Worm (Caenorhabditis elegans) whole organism, L3 larva: Measurements from ENCODE around the gene sshk-1.

Source experiments
- aly-2 ChIP-seq: fragments of 150-350 bp; optimal IDR thresholded peaks from 2 replicates; lab custom pipeline; 2014; ENCODE audit warnings: missing biosample characterization, missing genetic modification characterization
- ama-1 ChIP-seq: fragments of 150-350 bp; optimal IDR thresholded peaks from 2 replicates; lab custom pipeline; 2018
- ceh-82 ChIP-seq: fragments of 150-350 bp; optimal IDR thresholded peaks from 2 replicates; lab custom pipeline; 2014; ENCODE audit warnings: missing biosample characterization, missing genetic modification characterization
- ceh-9 ChIP-seq: sonication (generic microtip); optimal IDR thresholded peaks from 2 replicates; lab custom pipeline; 2018; ENCODE audit warnings: missing biosample characterization, missing genetic modification characterization
- elt-1 ChIP-seq: fragments of 150-350 bp; optimal IDR thresholded peaks from 2 replicates; lab custom pipeline; 2014; ENCODE audit warnings: missing biosample characterization, missing genetic modification characterization
- elt-2 ChIP-seq: sonication (generic microtip); optimal IDR thresholded peaks from 2 replicates; lab custom pipeline; 2016; ENCODE audit warnings: missing genetic modification reagents, mild to moderate bottlenecking, missing genetic modification characterization, missing compliant biosample characterization
- elt-3 ChIP-seq, 3 experiments: fragments of 150-350 bp in 1 of 3; sonication (generic microtip) in 2 of 3; optimal IDR thresholded peaks; 2 replicates in 2 of 3; 4 replicates in 1 of 3; lab custom pipeline; 2014 to 2017; ENCODE audit warnings: missing biosample characterization in 3 of 3, missing genetic modification characterization in 3 of 3
- nhr-76 ChIP-seq: fragments of 150-350 bp; sonication (generic microtip); optimal IDR thresholded peaks from 5 replicates; lab custom pipeline; 2014; ENCODE audit warnings: missing biosample characterization, missing genetic modification characterization
- pqm-1 ChIP-seq: fragments of 150-350 bp; optimal IDR thresholded peaks from 2 replicates; lab custom pipeline; 2017; ENCODE audit warnings: missing biosample characterization, missing genetic modification characterization, inconsistent platforms
- skn-1 ChIP-seq: fragments of 150-350 bp; optimal IDR thresholded peaks from 2 replicates; lab custom pipeline; 2014; ENCODE audit warnings: missing biosample characterization, missing genetic modification characterization
- ztf-11 ChIP-seq: fragments of 150-350 bp; optimal IDR thresholded peaks from 2 replicates; lab custom pipeline; 2014; ENCODE audit warnings: missing biosample characterization, missing genetic modification characterization

ce11 chrV:20814424-20814823, 1.5 kb upstream of the sshk-1 start, which contains the start of gene Y44A6D.7:
- TF ChIP-seq skn-1 (tag; lab: Kevin White, UChicago) (no peak), ceh-82 (tag; lab: Kevin White, UChicago) (no peak), pqm-1 (no peak), elt-3 (tag; optimal IDR thresholded peaks at IDR 0.05; lab: Kevin White, UChicago) (no peak), elt-1 (tag; lab: Kevin White, UChicago) (no peak), ceh-9 (no peak), aly-2 (tag; lab: Kevin White, UChicago) (no peak), ama-1 (no peak), elt-2 (tag; lab: Kevin White, UChicago) (no peak), nhr-76 (tag; lab: Kevin White, UChicago) (no peak), ztf-11 (tag; lab: Kevin White, UChicago) (no peak)
